Fruit fly (Drosophila melanogaster) whole organism, pupa: ENCODE measurements around the gene mTor.

Source experiments
- CG10348 ChIP-seq: fragments of 200-800 bp; sonication (Bioruptor generic); IDR thresholded peaks from 2 replicates; pipeline ENCODE4 v1.3.6; 2022; ENCODE audit warnings: missing biosample characterization, missing genetic modification characterization
- CG12605 ChIP-seq: fragments of 200-800 bp; sonication (Bioruptor generic); IDR thresholded peaks from 2 replicates; pipeline ENCODE4 v1.3.6; 2022; ENCODE audit warnings: missing biosample characterization, missing genetic modification characterization
- CG13204 ChIP-seq: fragments of 200-800 bp; sonication (Bioruptor generic); optimal IDR thresholded peaks from 2 replicates; lab custom pipeline; 2018; ENCODE audit warnings: missing biosample characterization, mild to moderate bottlenecking, missing genetic modification characterization, moderate library complexity
- CG14655 ChIP-seq: fragments of 200-800 bp; sonication (Bioruptor generic); optimal IDR thresholded peaks from 3 replicates; lab custom pipeline; 2017; ENCODE audit warnings: mild to moderate bottlenecking, missing biosample characterization, missing genetic modification reagents, missing genetic modification characterization
- CG15710 ChIP-seq: fragments of 200-800 bp; sonication (Bioruptor generic); optimal IDR thresholded peaks from 2 replicates; lab custom pipeline; 2018; ENCODE audit warnings: missing biosample characterization, mild to moderate bottlenecking, missing genetic modification characterization, moderate library complexity
- CG17806 ChIP-seq: fragments of 200-800 bp; sonication (Bioruptor generic); optimal IDR thresholded peaks from 2 replicates; lab custom pipeline; 2018; ENCODE audit warnings: missing biosample characterization, mild to moderate bottlenecking, missing genetic modification characterization, moderate library complexity
- CG32121 ChIP-seq: fragments of 200-800 bp; sonication (Bioruptor generic); IDR thresholded peaks from 2 replicates; pipeline ENCODE4 v1.3.6; 2022; ENCODE audit warnings: missing biosample characterization, missing genetic modification characterization
- CG34367 ChIP-seq: fragments of 200-800 bp; sonication (Bioruptor generic); optimal IDR thresholded peaks from 2 replicates; lab custom pipeline; 2018; ENCODE audit warnings: missing biosample characterization, mild to moderate bottlenecking, missing genetic modification characterization
- CG4496 ChIP-seq: fragments of 200-800 bp; sonication (Bioruptor generic); IDR thresholded peaks from 3 replicates; pipeline ENCODE4 v1.3.6; 2022; ENCODE audit warnings: missing biosample characterization, missing genetic modification characterization
- CG8159 ChIP-seq: fragments of 200-800 bp; sonication (Bioruptor generic); optimal IDR thresholded peaks from 3 replicates; lab custom pipeline; 2018; ENCODE audit warnings: missing biosample characterization, mild to moderate bottlenecking, missing genetic modification characterization, moderate library complexity
- CG8301 ChIP-seq: fragments of 200-800 bp; sonication (Bioruptor generic); optimal IDR thresholded peaks from 2 replicates; lab custom pipeline; 2018; ENCODE audit warnings: missing biosample characterization, mild to moderate bottlenecking, missing genetic modification characterization
- CG9948 ChIP-seq: fragments of 200-800 bp; sonication (Bioruptor generic); optimal IDR thresholded peaks from 2 replicates; lab custom pipeline; 2018; ENCODE audit warnings: missing biosample characterization, mild to moderate bottlenecking, missing genetic modification characterization, moderate library complexity
- D1 ChIP-seq: fragments of 200-800 bp; sonication (Bioruptor generic); optimal IDR thresholded peaks from 2 replicates; lab custom pipeline; 2018; ENCODE audit warnings: missing biosample characterization, mild to moderate bottlenecking, missing genetic modification characterization, moderate library complexity
- EcR ChIP-seq: fragments of 200-800 bp; sonication (Bioruptor generic); optimal IDR thresholded peaks from 3 replicates; lab custom pipeline; 2019; ENCODE audit warnings: missing biosample characterization, missing genetic modification characterization, mild to moderate bottlenecking, moderate library complexity, missing genetic modification reagents
- Ets98B ChIP-seq: fragments of 200-800 bp; sonication (Bioruptor generic); IDR thresholded peaks from 2 replicates; pipeline ENCODE4 v1.3.6; 2022; ENCODE audit warnings: missing biosample characterization, missing genetic modification characterization
- Pif1A ChIP-seq: fragments of 200-800 bp; sonication (Bioruptor generic); optimal IDR thresholded peaks from 3 replicates; lab custom pipeline; 2016; ENCODE audit warnings: missing biosample characterization, missing genetic modification characterization
- Pif1B ChIP-seq: fragments of 200-800 bp; sonication (Bioruptor generic); optimal IDR thresholded peaks from 3 replicates; lab custom pipeline; 2016; ENCODE audit warnings: missing biosample characterization, missing genetic modification characterization
- Snoo ChIP-seq: fragments of 200-800 bp; sonication (Bioruptor generic); optimal IDR thresholded peaks from 3 replicates; lab custom pipeline; 2017; ENCODE audit warnings: missing biosample characterization, mild to moderate bottlenecking, missing genetic modification characterization, inconsistent platforms
- fd96Ca ChIP-seq: fragments of 200-800 bp; sonication (Bioruptor generic); IDR thresholded peaks from 3 replicates; pipeline ENCODE4 v1.3.6; 2022; ENCODE audit warnings: missing biosample characterization, missing genetic modification characterization
- gl ChIP-seq: fragments of 200-800 bp; sonication (Bioruptor generic); optimal IDR thresholded peaks from 2 replicates; lab custom pipeline; 2018; ENCODE audit warnings: missing biosample characterization, mild to moderate bottlenecking, missing genetic modification characterization
- rn ChIP-seq: fragments of 200-800 bp; sonication (Bioruptor generic); IDR thresholded peaks from 2 replicates; pipeline ENCODE4 v1.3.6; 2022; ENCODE audit warnings: missing biosample characterization, missing genetic modification characterization

mTor gene

dm6 chr2L:12975367-12975655, 29.0 kb upstream of the mTor start:
- TF ChIP-seq CG8159, result no peak
- TF ChIP-seq fd96Ca, result no peak
- TF ChIP-seq CG14655 (GFP tag; lab: Kevin White, UChicago), result no peak
- TF ChIP-seq Pif1A (GFP tag; lab: Kevin White, UChicago), result no peak
- no peak for TF ChIP-seq CG4496 (GFP tag; lab: Robert Waterston, UW)
- TF ChIP-seq CG12605 (GFP tag; lab: Robert Waterston, UW), result no peak
- TF ChIP-seq EcR (GFP tag; lab: Kevin White, UChicago), result no peak
- no peak for TF ChIP-seq Ets98B
- TF ChIP-seq CG17806 (tag; lab: Kevin White, UChicago), result no peak

dm6 chr2L:12978486-12978885, 25.8 kb upstream of the mTor start, which contains the start of gene Vha68-3:
Vha68-3 (plus strand) TSS chr2L:12978786.
- no peak for TF ChIP-seq CG12605 (GFP tag; lab: Robert Waterston, UW)
- no peak for TF ChIP-seq CG15710 (tag; lab: Kevin White, UChicago)

dm6 chr2L:12982107-12982506, 22.2 kb upstream of the mTor start:
- no peak for TF ChIP-seq Pif1B (GFP tag; lab: Kevin White, UChicago)
- peak; percentile 30 for TF ChIP-seq CG15710 (tag; lab: Kevin White, UChicago)
- no peak for TF ChIP-seq gl (tag; lab: Kevin White, UChicago)
- TF ChIP-seq CG4496 (GFP tag; lab: Robert Waterston, UW), result no peak
- no peak for TF ChIP-seq rn (GFP tag; lab: Robert Waterston, UW)
- 0 out of 2 replicates have a peak, but pooled peaks have one; percentile 40 for TF ChIP-seq CG12605 (GFP tag; lab: Robert Waterston, UW)
- TF ChIP-seq CG10348 (GFP tag; lab: Robert Waterston, UW), result no peak
- TF ChIP-seq Snoo (tag; lab: Kevin White, UChicago), result no peak
- no peak for TF ChIP-seq CG8301 (tag; lab: Kevin White, UChicago)
- TF ChIP-seq EcR (GFP tag; lab: Kevin White, UChicago), result no peak
- no peak for TF ChIP-seq CG34367 (tag; lab: Kevin White, UChicago)
- TF ChIP-seq Ets98B, result no peak
- no peak for TF ChIP-seq CG17806 (tag; lab: Kevin White, UChicago)
- no peak for TF ChIP-seq CG13204 (GFP tag; lab: Kevin White, UChicago)
- TF ChIP-seq fd96Ca, result no peak
- TF ChIP-seq Pif1A (GFP tag; lab: Kevin White, UChicago), result peak; percentile 12
- TF ChIP-seq CG32121, result no peak
- no peak for TF ChIP-seq D1 (tag; lab: Kevin White, UChicago)
- TF ChIP-seq CG8159, result peak; percentile 2
- peak; percentile 6 for TF ChIP-seq CG9948 (tag; lab: Kevin White, UChicago)
- TF ChIP-seq CG14655 (GFP tag; lab: Kevin White, UChicago), result no peak

dm6 chr2L:12985043-12985442, 19.2 kb upstream of the mTor start:
- TF ChIP-seq CG10348 (GFP tag; lab: Robert Waterston, UW), result no peak
- no peak for TF ChIP-seq Pif1B (GFP tag; lab: Kevin White, UChicago)
- no peak for TF ChIP-seq CG17806 (tag; lab: Kevin White, UChicago)
- no peak for TF ChIP-seq CG34367 (tag; lab: Kevin White, UChicago)
- no peak for TF ChIP-seq CG8159
- TF ChIP-seq D1 (tag; lab: Kevin White, UChicago), result no peak
- TF ChIP-seq fd96Ca, result no peak
- TF ChIP-seq rn (GFP tag; lab: Robert Waterston, UW), result no peak
- no peak for TF ChIP-seq Snoo (tag; lab: Kevin White, UChicago)
- no peak for TF ChIP-seq CG12605 (GFP tag; lab: Robert Waterston, UW)
- no peak for TF ChIP-seq CG13204 (GFP tag; lab: Kevin White, UChicago)
- TF ChIP-seq CG9948 (tag; lab: Kevin White, UChicago), result no peak
- TF ChIP-seq CG32121, result no peak
- TF ChIP-seq CG4496 (GFP tag; lab: Robert Waterston, UW), result no peak
- no peak for TF ChIP-seq Pif1A (GFP tag; lab: Kevin White, UChicago)
- TF ChIP-seq gl (tag; lab: Kevin White, UChicago), result no peak
- TF ChIP-seq CG15710 (tag; lab: Kevin White, UChicago), result no peak
- no peak for TF ChIP-seq Ets98B
- no peak for TF ChIP-seq EcR (GFP tag; lab: Kevin White, UChicago)

dm6 chr2L:13000393-13001001, 3.8 kb upstream of the mTor start, which contains the start of gene Yip1d1:
Yip1d1 (minus strand) TSS chr2L:13000635.
- TF ChIP-seq CG8301 (tag; lab: Kevin White, UChicago), result no peak
- TF ChIP-seq Ets98B, result peak; percentile 8; the same call in 1 of the 2 replicates

dm6 chr2L:13003659-13004058, 621 bp upstream of the mTor start:
- no peak for TF ChIP-seq Snoo (tag; lab: Kevin White, UChicago)
- no peak for TF ChIP-seq CG4496 (GFP tag; lab: Robert Waterston, UW)
- TF ChIP-seq EcR (GFP tag; lab: Kevin White, UChicago), result no peak
- no peak for TF ChIP-seq CG10348 (GFP tag; lab: Robert Waterston, UW)
- TF ChIP-seq Pif1B (GFP tag; lab: Kevin White, UChicago), result no peak
- no peak for TF ChIP-seq CG32121
- no peak for TF ChIP-seq D1 (tag; lab: Kevin White, UChicago)
- no peak for TF ChIP-seq CG13204 (GFP tag; lab: Kevin White, UChicago)
- TF ChIP-seq CG17806 (tag; lab: Kevin White, UChicago), result no peak
- TF ChIP-seq CG12605 (GFP tag; lab: Robert Waterston, UW), result no peak
- no peak for TF ChIP-seq Pif1A (GFP tag; lab: Kevin White, UChicago)
- no peak for TF ChIP-seq rn (GFP tag; lab: Robert Waterston, UW)
- no peak for TF ChIP-seq CG9948 (tag; lab: Kevin White, UChicago)
- no peak for TF ChIP-seq CG8301 (tag; lab: Kevin White, UChicago)
- TF ChIP-seq fd96Ca, result no peak
- TF ChIP-seq Ets98B, result no peak
- TF ChIP-seq CG8159, result no peak
- no peak for TF ChIP-seq CG14655 (GFP tag; lab: Kevin White, UChicago)
